Worm (Caenorhabditis elegans) whole organism, early embryonic: ENCODE measurements around the gene C29E4.10.

ENCODE experiments used
- B0310.2 ChIP-seq: sonication (generic microtip); optimal IDR thresholded peaks from 2 replicates; lab custom pipeline; 2016; ENCODE audit warnings: mild to moderate bottlenecking, missing genetic modification characterization, missing compliant biosample characterization
- F13C5.2 ChIP-seq: sonication (generic microtip); optimal IDR thresholded peaks from 2 replicates; lab custom pipeline; 2017; ENCODE audit warnings: mild to moderate bottlenecking, missing genetic modification characterization, inconsistent platforms, missing compliant biosample characterization
- aly-1 ChIP-seq: sonication (generic microtip); optimal IDR thresholded peaks from 2 replicates; lab custom pipeline; 2016; ENCODE audit warnings: missing genetic modification characterization, missing compliant biosample characterization
- ama-1 ChIP-seq: fragments of 150-350 bp; optimal IDR thresholded peaks from 2 replicates; lab custom pipeline; 2014
- ceh-13 ChIP-seq: fragments of 200-800 bp; sonication (Bioruptor generic); optimal IDR thresholded peaks from 2 replicates; lab custom pipeline; 2018; ENCODE audit warnings: mild to moderate bottlenecking, missing genetic modification characterization, missing compliant biosample characterization
- ceh-36 ChIP-seq: sonication (generic microtip); optimal IDR thresholded peaks from 2 replicates; lab custom pipeline; 2016; ENCODE audit warnings: missing genetic modification characterization, inconsistent platforms, missing compliant biosample characterization
- hmbx-1 ChIP-seq: sonication (generic microtip); optimal IDR thresholded peaks from 2 replicates; lab custom pipeline; 2016; ENCODE audit warnings: mild to moderate bottlenecking, missing genetic modification characterization, missing compliant biosample characterization
- hmg-4 ChIP-seq: fragments of 200-800 bp; sonication (Bioruptor generic); optimal IDR thresholded peaks from 2 replicates; lab custom pipeline; 2018; ENCODE audit warnings: mild to moderate bottlenecking, missing genetic modification characterization, missing compliant biosample characterization
- hnd-1 ChIP-seq: sonication (generic microtip); optimal IDR thresholded peaks from 2 replicates; lab custom pipeline; 2016; ENCODE audit warnings: missing genetic modification characterization, missing compliant biosample characterization
- scrt-1 ChIP-seq: fragments of 200-800 bp; sonication (Bioruptor generic); IDR thresholded peaks from 2 replicates; pipeline ENCODE4 v1.3.6; 2022; ENCODE audit warnings: missing genetic modification characterization, missing compliant biosample characterization
- tbx-11 ChIP-seq: fragments of 200-800 bp; sonication (Bioruptor generic); IDR thresholded peaks from 2 replicates; pipeline ENCODE4 v1.3.6; 2022; ENCODE audit warnings: missing genetic modification characterization, missing compliant biosample characterization
- tbx-37 ChIP-seq: fragments of 200-800 bp; sonication (Bioruptor generic); conservative IDR thresholded peaks from 2 replicates; pipeline ENCODE4 v1.3.6; 2022; ENCODE audit warnings: missing genetic modification reagents, missing genetic modification characterization, missing compliant biosample characterization
- tra-4 ChIP-seq: sonication (generic microtip); optimal IDR thresholded peaks from 2 replicates; lab custom pipeline; 2017; ENCODE audit warnings: missing genetic modification characterization, missing compliant biosample characterization

ce11 chrIII:7972061-7972460 lies 34.4 kb downstream of the C29E4.10 start, which contains the start of gene F54H12.5:
- TF ChIP-seq hmg-4 (GFP tag; lab: Kevin White, UChicago) (no peak), F13C5.2 (tag; lab: Kevin White, UChicago) (no peak), ama-1 (lab: Kevin White, UChicago) (no peak), hnd-1 (tag; lab: Kevin White, UChicago) (no peak), tbx-37 (GFP tag; lab: Robert Waterston, UW) (no peak), scrt-1 (no peak), ceh-13 (GFP tag; lab: Kevin White, UChicago) (no peak), aly-1 (tag; lab: Kevin White, UChicago) (no peak), B0310.2 (tag; lab: Kevin White, UChicago) (no peak), tbx-11 (GFP tag; lab: Robert Waterston, UW) (no peak), hmbx-1 (tag; lab: Kevin White, UChicago) (no peak), tra-4 (tag; lab: Kevin White, UChicago) (no peak), ceh-36 (tag; lab: Kevin White, UChicago) (no peak)
